Fruit fly (Drosophila melanogaster) whole organism, pupa: Measurements from ENCODE around the gene CG12766.

Experiments used
- CG12605 ChIP-seq: fragments of 200-800 bp; sonication (Bioruptor generic); IDR thresholded peaks from 2 replicates; pipeline ENCODE4 v1.3.6; 2022; ENCODE audit warnings: missing biosample characterization, missing genetic modification characterization
- CG13204 ChIP-seq: fragments of 200-800 bp; sonication (Bioruptor generic); optimal IDR thresholded peaks from 2 replicates; lab custom pipeline; 2018; ENCODE audit warnings: missing biosample characterization, mild to moderate bottlenecking, missing genetic modification characterization, moderate library complexity
- CG14655 ChIP-seq: fragments of 200-800 bp; sonication (Bioruptor generic); optimal IDR thresholded peaks from 3 replicates; lab custom pipeline; 2017; ENCODE audit warnings: mild to moderate bottlenecking, missing biosample characterization, missing genetic modification reagents, missing genetic modification characterization
- CG15710 ChIP-seq: fragments of 200-800 bp; sonication (Bioruptor generic); optimal IDR thresholded peaks from 2 replicates; lab custom pipeline; 2018; ENCODE audit warnings: missing biosample characterization, mild to moderate bottlenecking, missing genetic modification characterization, moderate library complexity
- CG17806 ChIP-seq: fragments of 200-800 bp; sonication (Bioruptor generic); optimal IDR thresholded peaks from 2 replicates; lab custom pipeline; 2018; ENCODE audit warnings: missing biosample characterization, mild to moderate bottlenecking, missing genetic modification characterization, moderate library complexity
- CG32121 ChIP-seq: fragments of 200-800 bp; sonication (Bioruptor generic); IDR thresholded peaks from 2 replicates; pipeline ENCODE4 v1.3.6; 2022; ENCODE audit warnings: missing biosample characterization, missing genetic modification characterization
- CG8301 ChIP-seq: fragments of 200-800 bp; sonication (Bioruptor generic); optimal IDR thresholded peaks from 2 replicates; lab custom pipeline; 2018; ENCODE audit warnings: missing biosample characterization, mild to moderate bottlenecking, missing genetic modification characterization
- EcR ChIP-seq: fragments of 200-800 bp; sonication (Bioruptor generic); optimal IDR thresholded peaks from 3 replicates; lab custom pipeline; 2019; ENCODE audit warnings: missing biosample characterization, missing genetic modification characterization, mild to moderate bottlenecking, moderate library complexity, missing genetic modification reagents
- Pif1A ChIP-seq: fragments of 200-800 bp; sonication (Bioruptor generic); optimal IDR thresholded peaks from 3 replicates; lab custom pipeline; 2016; ENCODE audit warnings: missing biosample characterization, missing genetic modification characterization
- Snoo ChIP-seq: fragments of 200-800 bp; sonication (Bioruptor generic); optimal IDR thresholded peaks from 3 replicates; lab custom pipeline; 2017; ENCODE audit warnings: missing biosample characterization, mild to moderate bottlenecking, missing genetic modification characterization, inconsistent platforms
- fd96Ca ChIP-seq: fragments of 200-800 bp; sonication (Bioruptor generic); IDR thresholded peaks from 3 replicates; pipeline ENCODE4 v1.3.6; 2022; ENCODE audit warnings: missing biosample characterization, missing genetic modification characterization
- rn ChIP-seq: fragments of 200-800 bp; sonication (Bioruptor generic); IDR thresholded peaks from 2 replicates; pipeline ENCODE4 v1.3.6; 2022; ENCODE audit warnings: missing biosample characterization, missing genetic modification characterization

DNA sequence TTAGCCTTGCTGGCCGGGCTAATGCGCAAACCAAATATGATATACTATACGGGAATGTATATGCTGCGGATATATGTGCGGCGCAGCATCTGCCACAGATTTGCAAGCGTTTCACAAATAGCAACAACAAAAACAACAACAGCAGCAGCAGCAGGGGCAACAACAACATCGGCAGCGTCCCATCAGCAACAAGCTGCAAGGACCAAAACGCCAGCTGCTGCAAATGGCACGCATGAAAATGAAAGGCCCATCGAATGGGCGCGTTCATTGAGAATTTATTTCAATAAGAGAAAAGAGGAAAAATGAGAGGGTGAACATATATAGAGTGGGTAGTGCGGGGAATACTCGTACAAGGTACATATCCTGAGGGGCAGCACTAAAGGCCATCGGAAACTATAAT lies 36.5 kb upstream of the CG12766 start:
- TF ChIP-seq EcR (GFP tag; lab: Kevin White, UChicago) (no peak), CG32121 (no peak), CG17806 (tag; lab: Kevin White, UChicago) (no peak), CG12605 (GFP tag; lab: Robert Waterston, UW) (no peak), CG8301 (tag; lab: Kevin White, UChicago) (no peak), CG15710 (no peak), CG13204 (no peak), Snoo (no peak), Pif1A (GFP tag; lab: Kevin White, UChicago) (no peak), rn (GFP tag; lab: Robert Waterston, UW) (no peak), CG14655 (GFP tag; lab: Kevin White, UChicago) (no peak), fd96Ca (GFP tag; lab: Robert Waterston, UW) (no peak)
